Worm (Caenorhabditis elegans) whole organism, young adult: ENCODE data around the gene C53D6.8.
A peak's percentile ranks its signal among the peaks of the same experiment; 100 is the strongest.
"Not testable (repeated sequence)": the region's sequence is repeated elsewhere in the genome, so short reads cannot be mapped to it uniquely, and the experiment has no call there.

ENCODE experiments used
- B0035.1 ChIP-seq: sonication (generic microtip); optimal IDR thresholded peaks from 2 replicates; lab custom pipeline; 2016; ENCODE audit warnings: missing genetic modification characterization, mild to moderate bottlenecking, missing compliant biosample characterization, missing genotype, missing genetic modification reagents
- B0261.1 ChIP-seq: sonication (generic microtip); optimal IDR thresholded peaks from 2 replicates; lab custom pipeline; 2016; ENCODE audit warnings: mild to moderate bottlenecking, missing genetic modification characterization, moderate library complexity, missing compliant biosample characterization
- C17E4.6 ChIP-seq: fragments of 200-800 bp; sonication (Bioruptor generic); IDR thresholded peaks from 2 replicates; pipeline ENCODE4 v1.3.6; 2022; ENCODE audit warnings: missing genetic modification reagents, missing genetic modification characterization, missing compliant biosample characterization
- F37B4.10 ChIP-seq: fragments of 200-800 bp; sonication (Bioruptor generic); IDR thresholded peaks from 2 replicates; pipeline ENCODE4 v1.3.6; 2022; ENCODE audit warnings: missing genetic modification characterization, missing compliant biosample characterization
- F49E8.2 ChIP-seq: sonication (generic microtip); optimal IDR thresholded peaks from 3 replicates; lab custom pipeline; 2017; ENCODE audit warnings: missing genetic modification characterization, mild to moderate bottlenecking, missing compliant biosample characterization, antibody characterized with exemption, moderate library complexity; ENCODE audit not compliant: insufficient read depth
- F57A8.1 ChIP-seq: fragments of 200-800 bp; sonication (Bioruptor generic); optimal IDR thresholded peaks from 2 replicates; lab custom pipeline; 2018; ENCODE audit warnings: mild to moderate bottlenecking, missing genetic modification characterization, moderate library complexity, missing compliant biosample characterization
- F57C9.4 ChIP-seq: sonication (generic microtip); optimal IDR thresholded peaks from 2 replicates; lab custom pipeline; 2017; ENCODE audit warnings: mild to moderate bottlenecking, missing genetic modification characterization, missing compliant biosample characterization
- Y95B8A.8 ChIP-seq: fragments of 200-800 bp; sonication (Bioruptor generic); IDR thresholded peaks from 2 replicates; pipeline ENCODE4 v1.3.6; 2022; ENCODE audit warnings: missing genetic modification reagents, missing genetic modification characterization, missing compliant biosample characterization
- attf-3 ChIP-seq: fragments of 200-800 bp; sonication (Bioruptor generic); conservative IDR thresholded peaks from 2 replicates; pipeline ENCODE4 v1.3.6; 2022; ENCODE audit warnings: missing genetic modification reagents, missing genetic modification characterization, missing compliant biosample characterization
- attf-5 ChIP-seq: fragments of 200-800 bp; sonication (Bioruptor generic); optimal IDR thresholded peaks from 2 replicates; lab custom pipeline; 2018; ENCODE audit warnings: mild to moderate bottlenecking, missing genetic modification characterization, missing compliant biosample characterization
- cebp-1 ChIP-seq, 2 experiments: fragments of 200-800 bp in 1 of 2; sonication (Bioruptor generic) in 1 of 2; sonication (generic microtip) in 1 of 2; IDR thresholded peaks in 1 of 2; optimal IDR thresholded peaks in 1 of 2; 2 replicates each; pipeline versions ENCODE4 v1.3.6 to Lab custom; 2017 to 2022; ENCODE audit warnings: missing compliant biosample characterization in 2 of 2, missing genetic modification characterization in 2 of 2, mild to moderate bottlenecking in 1 of 2, missing genetic modification reagents in 1 of 2, moderate library complexity in 1 of 2
- cebp-2 ChIP-seq: fragments of 200-800 bp; sonication (Bioruptor generic); IDR thresholded peaks from 2 replicates; pipeline ENCODE4 v1.3.6; 2022; ENCODE audit warnings: missing genetic modification characterization, missing compliant biosample characterization
- ceh-100 ChIP-seq: fragments of 200-800 bp; sonication (Bioruptor generic); IDR thresholded peaks from 2 replicates; pipeline ENCODE4 v1.3.6; 2022; ENCODE audit warnings: missing genetic modification reagents, missing genetic modification characterization, missing compliant biosample characterization
- chd-7 ChIP-seq: sonication (generic microtip); optimal IDR thresholded peaks from 2 replicates; lab custom pipeline; 2016; ENCODE audit warnings: mild to moderate bottlenecking, missing genetic modification characterization, moderate library complexity, missing compliant biosample characterization
- egl-18 ChIP-seq: fragments of 200-800 bp; sonication (Bioruptor generic); IDR thresholded peaks from 2 replicates; pipeline ENCODE4 v1.3.6; 2022; ENCODE audit warnings: missing genetic modification reagents, missing genetic modification characterization, missing compliant biosample characterization
- egl-44 ChIP-seq: fragments of 200-800 bp; sonication (Bioruptor generic); IDR thresholded peaks from 2 replicates; pipeline ENCODE4 v1.3.6; 2022; ENCODE audit warnings: missing genetic modification reagents, missing genetic modification characterization, missing compliant biosample characterization
- fkh-3 ChIP-seq: sonication (generic microtip); optimal IDR thresholded peaks from 2 replicates; lab custom pipeline; 2016; ENCODE audit warnings: mild to moderate bottlenecking, missing genetic modification characterization, missing compliant biosample characterization
- hlh-12 ChIP-seq: sonication (generic microtip); optimal IDR thresholded peaks from 2 replicates; lab custom pipeline; 2016; ENCODE audit warnings: missing genetic modification characterization, missing compliant biosample characterization
- let-607 ChIP-seq, 2 experiments: fragments of 200-800 bp in 1 of 2; sonication (Bioruptor generic) in 1 of 2; sonication (generic microtip) in 1 of 2; optimal IDR thresholded peaks; 2 replicates each; lab custom pipeline; 2016 to 2018; ENCODE audit warnings: mild to moderate bottlenecking in 2 of 2, missing compliant biosample characterization in 2 of 2, missing genetic modification characterization in 2 of 2, moderate library complexity in 2 of 2, missing genotype in 1 of 2
- lin-40 ChIP-seq: sonication (generic microtip); optimal IDR thresholded peaks from 2 replicates; lab custom pipeline; 2016; ENCODE audit warnings: missing genetic modification characterization, mild to moderate bottlenecking, missing compliant biosample characterization, missing genotype, missing genetic modification reagents
- lin-54 ChIP-seq: fragments of 200-800 bp; sonication (Bioruptor generic); optimal IDR thresholded peaks from 2 replicates; lab custom pipeline; 2018; ENCODE audit warnings: mild to moderate bottlenecking, missing genetic modification characterization, missing compliant biosample characterization
- madf-10 ChIP-seq: sonication (generic microtip); optimal IDR thresholded peaks from 2 replicates; lab custom pipeline; 2016; ENCODE audit warnings: mild to moderate bottlenecking, missing genetic modification characterization, missing compliant biosample characterization
- nfya-1 ChIP-seq: sonication (generic microtip); optimal IDR thresholded peaks from 2 replicates; lab custom pipeline; 2017; ENCODE audit warnings: antibody characterized with exemption, missing compliant biosample characterization, missing genetic modification characterization, borderline replicate concordance; ENCODE audit not compliant: insufficient read depth
- nfyb-1 ChIP-seq: fragments of 200-800 bp; sonication (Bioruptor generic); IDR thresholded peaks from 2 replicates; pipeline ENCODE4 v1.3.6; 2022; ENCODE audit warnings: missing genetic modification reagents, missing genetic modification characterization, missing compliant biosample characterization
- nhr-120 ChIP-seq: fragments of 200-800 bp; sonication (Bioruptor generic); IDR thresholded peaks from 2 replicates; pipeline ENCODE4 v1.3.6; 2022; ENCODE audit warnings: missing genetic modification characterization, missing compliant biosample characterization
- nhr-80 ChIP-seq: sonication (generic microtip); optimal IDR thresholded peaks from 2 replicates; lab custom pipeline; 2016; ENCODE audit warnings: missing genetic modification characterization, missing compliant biosample characterization
- repo-1 ChIP-seq: sonication (generic microtip); optimal IDR thresholded peaks from 2 replicates; lab custom pipeline; 2017; ENCODE audit warnings: mild to moderate bottlenecking, missing genetic modification characterization, missing compliant biosample characterization
- snpc-1.3 ChIP-seq: sonication (generic microtip); optimal IDR thresholded peaks from 2 replicates; lab custom pipeline; 2017; ENCODE audit warnings: missing genetic modification characterization, mild to moderate bottlenecking, missing compliant biosample characterization, antibody characterized with exemption, moderate library complexity, missing genotype, missing genetic modification reagents; ENCODE audit not compliant: insufficient read depth
- tbp1 ChIP-seq: fragments of 200-800 bp; sonication (Bioruptor generic); optimal IDR thresholded peaks from 2 replicates; lab custom pipeline; 2018; ENCODE audit warnings: mild to moderate bottlenecking, missing genetic modification characterization, missing compliant biosample characterization
- zim-3 ChIP-seq: sonication (generic microtip); optimal IDR thresholded peaks from 2 replicates; lab custom pipeline; 2017; ENCODE audit warnings: mild to moderate bottlenecking, missing genetic modification characterization, moderate library complexity, missing compliant biosample characterization
- ztf-18 ChIP-seq: sonication (generic microtip); optimal IDR thresholded peaks from 2 replicates; lab custom pipeline; 2016; ENCODE audit warnings: missing genotype, mild to moderate bottlenecking, missing genetic modification characterization, missing compliant biosample characterization

C53D6.8 gene

DNA sequence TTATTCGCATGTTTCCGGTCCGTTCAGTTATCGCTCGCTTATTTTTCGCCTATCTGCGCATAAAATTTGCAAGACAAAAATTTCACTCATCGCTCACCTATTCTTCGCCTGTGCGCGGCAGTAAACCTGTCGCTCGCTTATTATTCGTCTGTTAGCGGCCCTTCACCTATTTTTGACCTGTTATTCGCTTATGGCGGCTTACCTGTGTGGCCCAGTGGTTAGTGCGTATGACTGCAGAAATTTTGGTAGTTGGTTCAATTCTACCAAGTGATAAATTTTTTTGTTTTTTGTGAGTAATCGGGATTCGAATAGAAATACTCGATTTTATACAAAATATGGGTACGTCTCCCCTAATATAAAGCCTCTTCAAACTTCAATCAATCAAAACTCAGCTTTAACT, 38.5 kb downstream of the C53D6.8 start (continued):
- TF ChIP-seq C17E4.6 (GFP tag; lab: Robert Waterston, UW) = peak; percentile 12; the same call in 1 of the 2 replicates
- 0 out of 2 replicates have a peak, but pooled peaks have one; percentile 22 for TF ChIP-seq Y95B8A.8 (GFP tag; lab: Robert Waterston, UW)
- TF ChIP-seq nhr-120 = 0 out of 2 replicates have a peak, but pooled peaks have one; percentile 77
- peak; percentile 57 for TF ChIP-seq B0261.1 (tag; lab: Kevin White, UChicago)
- TF ChIP-seq egl-18 (GFP tag; lab: Robert Waterston, UW) = 0 out of 2 replicates have a peak, but pooled peaks have one; percentile 17
- TF ChIP-seq cebp-1 (GFP tag; IDR thresholded peaks at IDR 0.05; lab: Robert Waterston, UW) = peak; percentile 63
- TF ChIP-seq cebp-1 (tag; optimal IDR thresholded peaks at IDR 0.05; lab: Kevin White, UChicago) = not testable (repeated sequence)
- TF ChIP-seq egl-44 = peak; percentile 62

DNA sequence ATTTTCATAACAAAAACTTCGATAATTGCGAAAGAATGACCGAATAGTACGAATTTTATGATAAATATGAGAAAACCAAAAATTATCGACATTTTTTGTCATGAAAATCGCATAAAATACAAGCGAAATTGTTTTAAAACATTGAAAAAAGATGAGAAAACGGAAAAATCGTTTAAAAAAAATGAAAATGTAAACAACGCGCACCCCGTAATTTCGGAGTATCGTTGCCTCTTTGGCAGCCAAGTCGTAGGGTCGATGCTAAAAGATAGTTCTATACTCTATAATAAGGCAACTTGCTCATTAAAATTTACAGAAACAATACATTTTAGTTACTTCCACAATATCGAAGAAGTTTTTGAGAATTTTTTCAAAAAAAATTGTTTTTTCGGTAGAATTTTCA, 41.4 kb downstream of the C53D6.8 start:
- peak; percentile 69 for TF ChIP-seq attf-3

DNA sequence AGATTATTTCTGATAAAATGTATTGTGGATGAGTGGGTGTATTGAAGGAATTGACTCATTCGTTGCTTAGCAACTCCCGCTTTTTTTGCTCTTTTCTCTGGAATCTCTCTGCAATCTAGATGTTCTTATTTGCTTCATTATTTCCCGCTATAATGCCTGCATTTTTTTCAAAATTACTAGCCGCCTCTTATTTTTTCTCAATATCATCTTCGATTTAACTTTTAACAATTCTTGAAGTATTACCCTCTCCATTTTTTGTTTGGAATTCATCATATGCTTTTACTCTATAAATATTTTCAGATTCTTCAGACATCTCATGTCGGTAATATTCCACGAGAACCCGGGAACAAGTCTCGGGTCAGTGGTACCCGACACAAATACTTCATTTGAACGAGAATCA, 46.3 kb downstream of the C53D6.8 start, which contains the start of gene tpra-1:
Gene tpra-1 (plus strand): TSS at position 301 of the 400 bp plus-strand sequence.
- TF ChIP-seq ceh-100 = no peak
- TF ChIP-seq hlh-12 (tag; lab: Kevin White, UChicago) = no peak
- no peak for TF ChIP-seq zim-3 (tag; lab: Kevin White, UChicago)
- TF ChIP-seq nfya-1 (tag; lab: Kevin White, UChicago) = no peak
- no peak for TF ChIP-seq snpc-1.3 (tag; lab: Kevin White, UChicago)
- no peak for TF ChIP-seq F49E8.2 (tag; lab: Kevin White, UChicago)
- TF ChIP-seq nhr-80 = no peak
- TF ChIP-seq attf-5 = no peak
- no peak for TF ChIP-seq F37B4.10 (GFP tag; lab: Robert Waterston, UW)
- no peak for TF ChIP-seq lin-54 (GFP tag; lab: Kevin White, UChicago)
- no peak for TF ChIP-seq tbp1 (GFP tag; lab: Kevin White, UChicago)

DNA sequence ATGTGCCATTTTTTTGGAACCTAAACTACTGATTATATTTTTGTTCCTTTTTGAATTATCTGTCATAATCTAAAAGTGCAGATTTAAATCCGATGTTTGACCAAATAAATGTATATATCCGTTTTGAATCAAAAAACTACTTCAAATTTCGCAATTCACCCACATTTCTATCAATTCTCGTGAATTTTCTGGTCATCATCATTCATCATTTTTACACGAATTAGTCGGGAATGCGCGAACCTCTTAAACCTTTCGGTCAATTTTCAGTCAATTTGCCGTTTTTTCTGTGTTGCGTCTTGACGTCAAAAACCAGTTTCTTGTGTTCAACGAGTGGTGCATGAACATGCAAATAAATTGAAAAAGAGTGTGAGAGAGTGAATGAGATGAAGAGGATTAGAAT, 48.4 kb downstream of the C53D6.8 start:
- TF ChIP-seq cebp-1 (GFP tag; IDR thresholded peaks at IDR 0.05; lab: Robert Waterston, UW) (no peak), cebp-1 (tag; optimal IDR thresholded peaks at IDR 0.05; lab: Kevin White, UChicago) (peak; percentile 74), hlh-12 (tag; lab: Kevin White, UChicago) (no peak), ztf-18 (tag; lab: Kevin White, UChicago) (no peak), B0035.1 (no peak), lin-40 (peak; percentile 14), madf-10 (no peak), F57C9.4 (no peak), lin-54 (GFP tag; lab: Kevin White, UChicago) (no peak), cebp-2 (GFP tag; lab: Robert Waterston, UW) (no peak), repo-1 (no peak), fkh-3 (tag; lab: Kevin White, UChicago) (no peak), nfyb-1 (GFP tag; lab: Robert Waterston, UW) (no peak), F57A8.1 (GFP tag; lab: Kevin White, UChicago) (no peak), chd-7 (tag; lab: Kevin White, UChicago) (no peak)

DNA sequence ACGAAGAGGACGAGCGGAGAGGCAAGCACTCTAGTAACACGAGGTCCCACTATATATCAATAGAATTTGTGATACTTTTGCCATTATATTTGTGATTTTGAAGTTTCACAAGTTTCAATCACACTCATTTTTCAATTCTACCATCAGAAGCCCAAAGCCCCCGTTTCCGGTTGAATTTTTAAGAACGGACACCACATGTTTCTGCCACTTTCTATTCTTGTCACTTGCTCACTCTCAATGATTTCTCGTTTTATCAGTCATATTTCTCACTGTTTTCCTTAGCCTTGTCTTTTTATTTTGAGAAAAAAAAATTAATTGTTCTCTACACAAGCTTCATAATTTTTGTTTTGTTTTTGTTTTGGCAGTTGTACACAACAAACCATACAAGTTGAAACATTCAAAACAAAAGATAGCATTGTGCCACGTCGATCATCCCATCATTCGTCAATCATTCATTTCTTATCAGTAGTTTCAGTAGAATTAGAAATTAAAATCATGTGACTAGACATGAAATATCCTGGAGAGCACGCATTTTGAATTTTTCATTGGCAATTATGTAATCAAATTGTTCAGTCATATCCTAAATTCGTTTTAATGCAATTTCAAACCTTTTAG, 50.5 kb downstream of the C53D6.8 start:
- TF ChIP-seq B0261.1 (tag; lab: Kevin White, UChicago) (no peak), nhr-80 (peak; percentile 66), let-607 (tag; optimal IDR thresholded peaks at IDR 0.05; lab: Kevin White, UChicago) (peak; percentile 63 to 85), cebp-1 (GFP tag; IDR thresholded peaks at IDR 0.05; lab: Robert Waterston, UW) (no peak), cebp-1 (tag; optimal IDR thresholded peaks at IDR 0.05; lab: Kevin White, UChicago) (peak; percentile 8), lin-40 (no peak)
